Worm (Caenorhabditis elegans) whole organism, L4/young adult: Measurements from ENCODE around the gene K09H11.11.

Source experiments
- dao-5 ChIP-seq: sonication (generic microtip); optimal IDR thresholded peaks from 2 replicates; lab custom pipeline; 2016; ENCODE audit warnings: missing genotype, missing genetic modification characterization, moderate library complexity, missing compliant biosample characterization
- him-1 ChIP-seq: sonication (generic microtip); optimal IDR thresholded peaks from 2 replicates; lab custom pipeline; 2016; ENCODE audit warnings: missing genotype, missing genetic modification reagents, missing genetic modification characterization, missing compliant biosample characterization

- TF ChIP-seq him-1 (tag; lab: Kevin White, UChicago): no peak
- TF ChIP-seq dao-5 (tag; lab: Kevin White, UChicago): no peak
These were observed 14.9 kb upstream of the K09H11.11 start for ce11 chrV:5769999-5770398.
